Fruit fly (Drosophila melanogaster) S2 (cell line): Measurements from ENCODE around the gene CG18764.

Experiments
- CG8478 ChIP-seq: fragments of >200 bp; optimal IDR thresholded peaks from 2 replicates; lab custom pipeline; 2018
- CTCF ChIP-seq, 2 experiments: fragments of >200 bp; optimal IDR thresholded peaks; 2 replicates each; lab custom pipeline; 2018

dm6 chr3R:11655873-11656374 is 29.2 kb downstream of the CG18764 start, which contains the start of gene CG42327:
- TF ChIP-seq CG8478 (lab: Kevin White, UChicago): no peak
- TF ChIP-seq CTCF (optimal IDR thresholded peaks at IDR 0.05; lab: Kevin White, UChicago): no peak
